Worm (Caenorhabditis elegans): ENCODE data around the gene rbm-26.

rbm-26 gene

ce11 chrIII:5729367-5729766 is 18.0 kb downstream of the rbm-26 start:
- TF ChIP-seq nhr-76 (tag; optimal IDR thresholded peaks at IDR 0.05), result no peak
- no peak for TF ChIP-seq egl-5 (tag; optimal IDR thresholded peaks at IDR 0.05)
- no peak for TF ChIP-seq ztf-4 (tag; optimal IDR thresholded peaks at IDR 0.05)
- TF ChIP-seq eor-1 (tag; optimal IDR thresholded peaks at IDR 0.05), result no peak
- no peak for TF ChIP-seq ceh-16 (tag; optimal IDR thresholded peaks at IDR 0.05)
- TF ChIP-seq lin-15B (tag; optimal IDR thresholded peaks at IDR 0.05), result no peak
- TF ChIP-seq skn-1 (tag; optimal IDR thresholded peaks at IDR 0.05), result no peak

ce11 chrIII:5730041-5730440 is 18.7 kb downstream of the rbm-26 start:
- TF ChIP-seq elt-2 (tag; optimal IDR thresholded peaks at IDR 0.05), result no peak
- TF ChIP-seq eor-1 (tag; optimal IDR thresholded peaks at IDR 0.05), result no peak

- no peak for TF ChIP-seq nfya-1 (tag; optimal IDR thresholded peaks at IDR 0.05; ENCODE audit: insufficient read depth)
- peak; percentile 55 for TF ChIP-seq elt-2 (tag; optimal IDR thresholded peaks at IDR 0.05)
Observed at ce11 chrIII:5730980-5731636, 19.8 kb downstream of the rbm-26 start, which contains the start of the genes B0244.9 and B0244.7. TSS of gene B0244.9 (minus strand) at chrIII:5731030. TSS of gene B0244.7 (plus strand) at chrIII:5731501.

- TF ChIP-seq ama-1 (optimal IDR thresholded peaks at IDR 0.05), result no peak
- no peak for TF ChIP-seq unc-39 (tag; optimal IDR thresholded peaks at IDR 0.05)
- TF ChIP-seq elt-2 (tag; optimal IDR thresholded peaks at IDR 0.05), result peak; percentile 26
Observed at ce11 chrIII:5732925-5733324, 21.6 kb downstream of the rbm-26 start, which contains the start of gene B0244.17. TSS of gene B0244.17 (plus strand) at chrIII:5733225.

- TF ChIP-seq ZK546.5 (tag; optimal IDR thresholded peaks at IDR 0.05), result no peak
- TF ChIP-seq ceh-28 (tag; optimal IDR thresholded peaks at IDR 0.05), result no peak
- TF ChIP-seq ceh-9 (tag; optimal IDR thresholded peaks at IDR 0.05), result no peak
- no peak for TF ChIP-seq zag-1 (tag; optimal IDR thresholded peaks at IDR 0.05)
- TF ChIP-seq aly-2 (tag; optimal IDR thresholded peaks at IDR 0.05), result no peak
- no peak for TF ChIP-seq tbx-2 (tag; optimal IDR thresholded peaks at IDR 0.05)
- TF ChIP-seq nhr-76 (tag; optimal IDR thresholded peaks at IDR 0.05), result no peak
- no peak for TF ChIP-seq nhr-11 (tag; optimal IDR thresholded peaks at IDR 0.05)
- TF ChIP-seq mml-1 (tag; optimal IDR thresholded peaks at IDR 0.05), result no peak
- no peak for TF ChIP-seq sea-2 (GFP tag; optimal IDR thresholded peaks at IDR 0.05)
- no peak for TF ChIP-seq nhr-28 (tag; optimal IDR thresholded peaks at IDR 0.05)
- no peak for TF ChIP-seq lin-15B (tag; optimal IDR thresholded peaks at IDR 0.05)
- TF ChIP-seq ztf-11 (tag; optimal IDR thresholded peaks at IDR 0.05), result no peak
- TF ChIP-seq nhr-67 (tag; optimal IDR thresholded peaks at IDR 0.05), result no peak
Observed at ce11 chrIII:5734328-5734727, 23.0 kb downstream of the rbm-26 start.

- TF ChIP-seq ceh-28 (tag; optimal IDR thresholded peaks at IDR 0.05), result peak; percentile 1
- no peak for TF ChIP-seq ceh-9 (tag; optimal IDR thresholded peaks at IDR 0.05)
- peak; percentile 85 for TF ChIP-seq elt-2 (tag; optimal IDR thresholded peaks at IDR 0.05)
- TF ChIP-seq unc-39 (tag; optimal IDR thresholded peaks at IDR 0.05), result no peak
- peak; percentile 4 for TF ChIP-seq jun-1 (tag; optimal IDR thresholded peaks at IDR 0.05)
- TF ChIP-seq pqm-1 (tag; optimal IDR thresholded peaks at IDR 0.05), result peak; percentile 79
Observed at ce11 chrIII:5734905-5735304, 23.6 kb downstream of the rbm-26 start, which contains the start of gene B0244.10. TSS of gene B0244.10 (plus strand) at chrIII:5735158.

ce11 chrIII:5737708-5738107 is 26.4 kb downstream of the rbm-26 start, which contains the start of gene B0244.6:
TSS of gene B0244.6 (plus strand) at chrIII:5738008.
- TF ChIP-seq fkh-2 (tag; optimal IDR thresholded peaks at IDR 0.05), result no peak
- peak; percentile 21 for TF ChIP-seq elt-2 (tag; optimal IDR thresholded peaks at IDR 0.05)
- no peak for TF ChIP-seq nfya-1 (tag; optimal IDR thresholded peaks at IDR 0.05; ENCODE audit: insufficient read depth)

- no peak for TF ChIP-seq ceh-16 (tag; optimal IDR thresholded peaks at IDR 0.05)
- TF ChIP-seq nhr-12 (tag; optimal IDR thresholded peaks at IDR 0.05), result no peak
- TF ChIP-seq ama-1 (optimal IDR thresholded peaks at IDR 0.05), result no peak
- no peak for TF ChIP-seq nhr-11 (tag; optimal IDR thresholded peaks at IDR 0.05)
- no peak for TF ChIP-seq mml-1 (tag; optimal IDR thresholded peaks at IDR 0.05)
- no peak for TF ChIP-seq unc-39 (tag; optimal IDR thresholded peaks at IDR 0.05)
- TF ChIP-seq nhr-43 (tag; optimal IDR thresholded peaks at IDR 0.05; ENCODE audit: poor library complexity, severe bottlenecking), result no peak
- TF ChIP-seq aly-2 (tag; optimal IDR thresholded peaks at IDR 0.05), result no peak
- no peak for TF ChIP-seq egl-27 (tag; optimal IDR thresholded peaks at IDR 0.05)
- TF ChIP-seq lin-15B (tag; optimal IDR thresholded peaks at IDR 0.05), result no peak
- no peak for TF ChIP-seq unc-62 (GFP tag; optimal IDR thresholded peaks at IDR 0.05)
- no peak for TF ChIP-seq pha-4 (tag; optimal IDR thresholded peaks at IDR 0.05)
- no peak for TF ChIP-seq nhr-67 (tag; optimal IDR thresholded peaks at IDR 0.05)
Observed at ce11 chrIII:5740666-5741065, 29.3 kb downstream of the rbm-26 start, which contains the start of gene B0244.16. TSS of gene B0244.16 (plus strand) at chrIII:5740966.

All from whole organism, L3 larva.